Fruit fly (Drosophila melanogaster): Measurements from ENCODE around the gene CG12502.

Gene CG12502

DNA sequence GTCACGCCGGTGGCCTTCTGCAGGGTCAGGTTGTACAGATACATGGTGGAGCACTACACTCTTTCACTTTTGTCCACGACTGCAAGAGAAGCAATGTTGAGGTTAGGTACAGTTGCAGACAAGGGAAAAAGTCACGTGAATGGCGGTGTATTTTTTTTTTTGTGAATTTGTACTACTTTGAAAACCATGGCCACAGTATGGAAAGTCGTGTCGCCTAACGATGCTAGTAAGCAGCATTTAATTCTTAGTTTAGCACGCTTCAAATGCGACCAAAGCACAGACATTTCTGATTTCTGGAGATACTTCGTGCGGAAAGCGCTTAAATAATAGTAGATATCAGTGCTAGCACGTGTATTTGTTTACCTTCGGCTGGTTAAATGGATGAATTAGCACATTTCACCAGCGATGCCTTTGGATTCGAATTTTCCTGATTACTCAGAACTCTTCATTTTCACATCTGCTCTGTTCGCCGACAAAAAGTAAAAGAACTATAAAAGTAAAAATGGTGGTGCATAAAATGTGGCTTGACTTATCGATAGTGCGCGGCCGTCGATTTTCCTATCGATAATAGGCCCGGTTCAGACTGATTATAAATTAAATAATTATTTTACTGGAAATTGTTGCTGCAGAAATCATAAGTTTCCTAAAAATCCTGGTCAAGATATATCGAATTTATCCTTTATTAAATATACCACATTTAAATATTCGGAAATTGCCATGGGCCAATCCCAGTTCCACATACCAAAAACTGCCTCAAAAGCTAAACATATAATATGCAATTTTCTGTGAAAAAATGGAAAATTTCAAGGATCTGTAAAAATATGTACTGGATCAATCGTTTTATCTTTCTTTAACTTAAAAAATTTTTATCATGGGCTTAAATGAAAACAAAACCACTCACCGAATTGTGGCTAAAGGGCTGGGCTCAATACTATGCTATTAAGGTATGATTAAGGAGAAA lies 32.0 kb upstream of the CG12502 start, which contains the start of gene Sf3b3 (continued):
- TF ChIP-seq wdn (GFP tag; IDR thresholded peaks at IDR 0.05) (no peak), Deaf1 (tag; optimal IDR thresholded peaks at IDR 0.05) (no peak), Ravus (GFP tag; IDR thresholded peaks at IDR 0.05) (no peak), CG30431 (GFP tag; optimal IDR thresholded peaks at IDR 0.05) (no peak), PHDP (tag; optimal IDR thresholded peaks at IDR 0.05) (no peak), CG11093 (GFP tag; IDR thresholded peaks at IDR 0.05) (no peak), tio (GFP tag; optimal IDR thresholded peaks at IDR 0.05) (no peak), CG13424 (tag; optimal IDR thresholded peaks at IDR 0.05) (no peak), CG12942 (GFP tag; optimal IDR thresholded peaks at IDR 0.05) (no peak), pnt (GFP tag; optimal IDR thresholded peaks at IDR 0.05) (no peak), CG12391 (tag; optimal IDR thresholded peaks at IDR 0.05) (peak; percentile 4), CG6689 (GFP tag; IDR thresholded peaks at IDR 0.05) (no peak), Meics (GFP tag; optimal IDR thresholded peaks at IDR 0.05) (peak; percentile 1), slbo (GFP tag; IDR thresholded peaks at IDR 0.05) (peak; percentile 47), z (GFP tag; IDR thresholded peaks at IDR 0.05) (no peak), Ets97D (GFP tag; optimal IDR thresholded peaks at IDR 0.05) (peak; percentile 45), disco-r (GFP tag; optimal IDR thresholded peaks at IDR 0.05) (no peak), CG12219 (GFP tag; optimal IDR thresholded peaks at IDR 0.05) (no peak), CG11696 (GFP tag; IDR thresholded peaks at IDR 0.05) (0 out of 2 replicates have a peak, but pooled peaks have one; percentile 35), Ada2b (GFP tag; IDR thresholded peaks at IDR 0.05) (peak; percentile 32; the same call in 1 of the 2 replicates), CG3163 (GFP tag; optimal IDR thresholded peaks at IDR 0.05) (no peak), CG2120 (GFP tag; optimal IDR thresholded peaks at IDR 0.05) (no peak), ab (GFP tag; optimal IDR thresholded peaks at IDR 0.05) (no peak), dmrt99B (tag; optimal IDR thresholded peaks at IDR 0.05) (no peak), CG14710 (tag; optimal IDR thresholded peaks at IDR 0.05) (peak; percentile 27), cg (GFP tag; optimal IDR thresholded peaks at IDR 0.05) (no peak), Asciz (GFP tag; optimal IDR thresholded peaks at IDR 0.05) (peak; percentile 6), p53 (GFP tag; optimal IDR thresholded peaks at IDR 0.05) (no peak), CoRest (tag; optimal IDR thresholded peaks at IDR 0.05) (no peak), CG1024 (GFP tag; IDR thresholded peaks at IDR 0.05) (peak; percentile 53; the same call in 1 of the 2 replicates), trem (tag; optimal IDR thresholded peaks at IDR 0.05) (peak; percentile 28), gsb (GFP tag; IDR thresholded peaks at IDR 0.05) (no peak), HLHmδ (GFP tag; optimal IDR thresholded peaks at IDR 0.05) (no peak), CG10565 (GFP tag; optimal IDR thresholded peaks at IDR 0.05) (no peak), CG17612 (GFP tag; IDR thresholded peaks at IDR 0.05) (no peak), CG8924 (tag; optimal IDR thresholded peaks at IDR 0.05) (no peak), gem (tag; optimal IDR thresholded peaks at IDR 0.05) (no peak), CG17361 (GFP tag; IDR thresholded peaks at IDR 0.05) (peak; percentile 30; the same call in 1 of the 3 replicates), CG6175 (GFP tag; IDR thresholded peaks at IDR 0.05) (no peak), CG5245 (GFP tag; optimal IDR thresholded peaks at IDR 0.05) (no peak), Rfx (GFP tag; IDR thresholded peaks at IDR 0.05) (peak; percentile 66), sob (GFP tag; IDR thresholded peaks at IDR 0.05) (peak; percentile 53), sd (tag; optimal IDR thresholded peaks at IDR 0.05) (no peak), CG5180 (GFP tag; optimal IDR thresholded peaks at IDR 0.05) (no peak), CG32767 (GFP tag; IDR thresholded peaks at IDR 0.05) (no peak), ATbp (GFP tag; optimal IDR thresholded peaks at IDR 0.05) (no peak), Sox102F (GFP tag; optimal IDR thresholded peaks at IDR 0.05) (no peak), Pdp1 (GFP tag; optimal IDR thresholded peaks at IDR 0.05) (peak; percentile 7 to 24), Optix (GFP tag; IDR thresholded peaks at IDR 0.05) (no peak)
